Fruit fly (Drosophila melanogaster) whole organism, embryonic: ENCODE data around the gene lectin-33A.

Experiments used
- Bteb2 ChIP-seq: fragments of 200-800 bp; sonication (Bioruptor generic); optimal IDR thresholded peaks from 2 replicates; lab custom pipeline; 2016; ENCODE audit warnings: missing biosample characterization, missing genetic modification characterization
- C15 ChIP-seq: fragments of 200-800 bp; sonication (Bioruptor generic); IDR thresholded peaks from 3 replicates; pipeline ENCODE4 v1.3.6; 2022; ENCODE audit warnings: missing biosample characterization, missing genetic modification characterization
- CG10147 ChIP-seq: fragments of 200-800 bp; sonication (Bioruptor generic); optimal IDR thresholded peaks from 2 replicates; lab custom pipeline; 2019; ENCODE audit warnings: missing biosample characterization, mild to moderate bottlenecking, missing genetic modification characterization, moderate library complexity
- CG11456 ChIP-seq: fragments of 200-800 bp; sonication (Bioruptor generic); IDR thresholded peaks from 3 replicates; pipeline ENCODE4 v1.3.6; 2022; ENCODE audit warnings: missing biosample characterization, missing genetic modification characterization
- CG14860 ChIP-seq: fragments of 200-800 bp; sonication (Bioruptor generic); IDR thresholded peaks from 3 replicates; pipeline ENCODE4 v1.3.6; 2022; ENCODE audit warnings: missing biosample characterization, missing genetic modification characterization; ENCODE audit not compliant: partially characterized antibody
- CG15601 ChIP-seq: fragments of 200-800 bp; sonication (Bioruptor generic); optimal IDR thresholded peaks from 3 replicates; lab custom pipeline; 2019; ENCODE audit warnings: missing biosample characterization, mild to moderate bottlenecking, missing genetic modification characterization, moderate library complexity
- CG17361 ChIP-seq: fragments of 200-800 bp; sonication (Bioruptor generic); IDR thresholded peaks from 3 replicates; pipeline ENCODE4 v1.3.6; 2022; ENCODE audit warnings: missing biosample characterization, missing genetic modification characterization
- CG17612 ChIP-seq: fragments of 200-800 bp; sonication (Bioruptor generic); IDR thresholded peaks from 2 replicates; pipeline ENCODE4 v1.3.6; 2022; ENCODE audit warnings: missing biosample characterization, missing genetic modification characterization
- CG1792 ChIP-seq: fragments of 200-800 bp; sonication (Bioruptor generic); optimal IDR thresholded peaks from 2 replicates; lab custom pipeline; 2016; ENCODE audit warnings: missing biosample characterization, missing genetic modification characterization
- CG2120 ChIP-seq: fragments of 200-800 bp; sonication (Bioruptor generic); optimal IDR thresholded peaks from 3 replicates; lab custom pipeline; 2016; ENCODE audit warnings: missing biosample characterization, missing genetic modification characterization
- CG32532 ChIP-seq: fragments of 200-800 bp; sonication (Bioruptor generic); IDR thresholded peaks from 2 replicates; pipeline ENCODE4 v1.3.6; 2022; ENCODE audit warnings: missing biosample characterization, missing genetic modification characterization
- CG32772 ChIP-seq: fragments of 200-800 bp; sonication (Bioruptor generic); IDR thresholded peaks from 2 replicates; pipeline ENCODE4 v1.3.6; 2022; ENCODE audit warnings: missing biosample characterization, missing genetic modification characterization
- CG3726 ChIP-seq: fragments of 200-800 bp; sonication (Bioruptor generic); IDR thresholded peaks from 3 replicates; pipeline ENCODE4, ENCODE4 v1.3.6; 2022; ENCODE audit warnings: missing biosample characterization, missing genetic modification characterization
- CG6272 ChIP-seq: fragments of 200-800 bp; sonication (Bioruptor generic); IDR thresholded peaks from 2 replicates; pipeline ENCODE4 v1.3.6; 2022; ENCODE audit warnings: missing biosample characterization, missing genetic modification characterization
- CG6683 ChIP-seq: fragments of 200-800 bp; sonication (Bioruptor generic); optimal IDR thresholded peaks from 2 replicates; lab custom pipeline; 2017; ENCODE audit warnings: missing biosample characterization, mild to moderate bottlenecking, missing genetic modification characterization, missing genetic modification reagents
- CG6689 ChIP-seq: fragments of 200-800 bp; sonication (Bioruptor generic); IDR thresholded peaks from 2 replicates; pipeline ENCODE4 v1.3.6; 2022; ENCODE audit warnings: missing biosample characterization, missing genetic modification characterization
- CG7357 ChIP-seq: fragments of 200-800 bp; sonication (Bioruptor generic); IDR thresholded peaks from 3 replicates; pipeline ENCODE4 v1.3.6; 2022; ENCODE audit warnings: missing biosample characterization, missing genetic modification characterization
- CG7963 ChIP-seq: fragments of 200-800 bp; sonication (Bioruptor generic); IDR thresholded peaks from 3 replicates; pipeline ENCODE4 v1.3.6; 2022; ENCODE audit warnings: missing biosample characterization, missing genetic modification characterization; ENCODE audit not compliant: partially characterized antibody
- CG8281 ChIP-seq: fragments of 200-800 bp; sonication (Bioruptor generic); optimal IDR thresholded peaks from 2 replicates; lab custom pipeline; 2018; ENCODE audit warnings: missing biosample characterization, mild to moderate bottlenecking, missing genetic modification characterization, moderate library complexity
- CTCF ChIP-seq: fragments of 200-800 bp; sonication (Bioruptor generic); optimal IDR thresholded peaks from 2 replicates; lab custom pipeline; 2017; ENCODE audit warnings: missing biosample characterization, mild to moderate bottlenecking, missing genetic modification characterization, moderate library complexity
- Camta ChIP-seq: fragments of 200-800 bp; sonication (Bioruptor generic); optimal IDR thresholded peaks from 2 replicates; lab custom pipeline; 2016; ENCODE audit warnings: missing biosample characterization, missing genetic modification characterization
- CoRest ChIP-seq: fragments of 200-800 bp; sonication (Bioruptor generic); optimal IDR thresholded peaks from 3 replicates; lab custom pipeline; 2018; ENCODE audit warnings: missing biosample characterization, mild to moderate bottlenecking, missing genetic modification characterization, moderate library complexity
- Doc3 ChIP-seq: fragments of 200-800 bp; sonication (Bioruptor generic); IDR thresholded peaks from 3 replicates; pipeline ENCODE4 v1.3.6; 2022; ENCODE audit warnings: missing biosample characterization, missing genetic modification characterization; ENCODE audit not compliant: partially characterized antibody
- HLH4C ChIP-seq: fragments of 200-800 bp; sonication (Bioruptor generic); IDR thresholded peaks from 3 replicates; pipeline ENCODE4 v1.3.6; 2022; ENCODE audit warnings: missing biosample characterization, missing genetic modification characterization; ENCODE audit not compliant: partially characterized antibody
- Jarid2 ChIP-seq: fragments of 200-800 bp; sonication (Bioruptor generic); optimal IDR thresholded peaks from 3 replicates; lab custom pipeline; 2017; ENCODE audit warnings: mild to moderate bottlenecking, missing biosample characterization, missing genetic modification reagents, missing genetic modification characterization
- Lhr ChIP-seq: fragments of 200-800 bp; sonication (Bioruptor generic); optimal IDR thresholded peaks from 3 replicates; lab custom pipeline; 2017; ENCODE audit warnings: mild to moderate bottlenecking, missing biosample characterization, missing genetic modification reagents, missing genetic modification characterization
- Mrtf ChIP-seq: fragments of 200-800 bp; sonication (Bioruptor generic); IDR thresholded peaks from 3 replicates; pipeline ENCODE4 v1.3.6; 2022; ENCODE audit warnings: missing biosample characterization, missing genetic modification characterization
- Optix ChIP-seq: fragments of 200-800 bp; sonication (Bioruptor generic); IDR thresholded peaks from 3 replicates; pipeline ENCODE4 v1.3.6; 2022; ENCODE audit warnings: missing biosample characterization, missing genetic modification characterization
- Poxn ChIP-seq: fragments of 200-800 bp; sonication (Bioruptor generic); IDR thresholded peaks from 2 replicates; pipeline ENCODE4 v1.3.6; 2022; ENCODE audit warnings: missing biosample characterization, missing genetic modification characterization
- Rfx ChIP-seq: fragments of 200-800 bp; sonication (Bioruptor generic); IDR thresholded peaks from 2 replicates; pipeline ENCODE4 v1.3.6; 2022; ENCODE audit warnings: missing biosample characterization, missing genetic modification characterization
- Side ChIP-seq: fragments of 200-800 bp; sonication (Bioruptor generic); optimal IDR thresholded peaks from 2 replicates; lab custom pipeline; 2016; ENCODE audit warnings: missing biosample characterization, missing genetic modification characterization
- ab ChIP-seq: fragments of 200-800 bp; sonication (Bioruptor generic); optimal IDR thresholded peaks from 2 replicates; lab custom pipeline; 2016; ENCODE audit warnings: missing biosample characterization, missing genetic modification characterization
- abd-A ChIP-seq: fragments of 200-800 bp; sonication (Bioruptor generic); optimal IDR thresholded peaks from 3 replicates; lab custom pipeline; 2019; ENCODE audit warnings: missing biosample characterization, mild to moderate bottlenecking, missing genetic modification characterization, moderate library complexity
- ase ChIP-seq: fragments of 200-800 bp; sonication (Bioruptor generic); IDR thresholded peaks from 3 replicates; pipeline ENCODE4 v1.3.6; 2022; ENCODE audit warnings: missing biosample characterization, missing genetic modification characterization
- btn ChIP-seq: fragments of 200-800 bp; sonication (Bioruptor generic); optimal IDR thresholded peaks from 2 replicates; lab custom pipeline; 2016; ENCODE audit warnings: missing biosample characterization, missing genetic modification characterization
- chif ChIP-seq, 2 experiments: fragments of 200-800 bp; sonication (Bioruptor generic); optimal IDR thresholded peaks; 3 replicates each; lab custom pipeline; 2016; ENCODE audit warnings: missing biosample characterization in 2 of 2, missing genetic modification characterization in 2 of 2
- ci ChIP-seq: fragments of 200-800 bp; sonication (Bioruptor generic); IDR thresholded peaks from 3 replicates; pipeline ENCODE4 v1.3.6; 2022; ENCODE audit warnings: missing biosample characterization, missing genetic modification characterization
- crol ChIP-seq: fragments of 200-800 bp; sonication (Bioruptor generic); IDR thresholded peaks from 2 replicates; pipeline ENCODE4 v1.3.6; 2022; ENCODE audit warnings: missing biosample characterization, missing genetic modification characterization
- esg ChIP-seq: fragments of 200-800 bp; sonication (Bioruptor generic); conservative IDR thresholded peaks from 2 replicates; pipeline ENCODE4 v1.3.6; 2022; ENCODE audit warnings: missing biosample characterization, missing genetic modification characterization
- grn ChIP-seq: fragments of 200-800 bp; sonication (Bioruptor generic); optimal IDR thresholded peaks from 3 replicates; lab custom pipeline; 2017; ENCODE audit warnings: missing biosample characterization, missing genetic modification characterization
- h ChIP-seq: fragments of >200 bp; optimal IDR thresholded peaks from 2 replicates; lab custom pipeline; 2017
- ham ChIP-seq: fragments of 200-800 bp; sonication (Bioruptor generic); IDR thresholded peaks from 2 replicates; pipeline ENCODE4 v1.3.6; 2022; ENCODE audit warnings: missing biosample characterization, missing genetic modification characterization
- jing ChIP-seq: fragments of 200-800 bp; sonication (Bioruptor generic); optimal IDR thresholded peaks from 2 replicates; lab custom pipeline; 2018; ENCODE audit warnings: missing biosample characterization, mild to moderate bottlenecking, missing genetic modification characterization
- lilli ChIP-seq: fragments of 200-800 bp; sonication (Bioruptor generic); optimal IDR thresholded peaks from 3 replicates; lab custom pipeline; 2016; ENCODE audit warnings: missing biosample characterization, missing genetic modification characterization
- lov ChIP-seq, 2 experiments: fragments of 200-800 bp in 1 of 2; fragments of >200 bp in 1 of 2; sonication (Bioruptor generic) in 1 of 2; IDR thresholded peaks in 1 of 2; optimal IDR thresholded peaks in 1 of 2; 2 replicates in 1 of 2; 3 replicates in 1 of 2; pipeline versions ENCODE4 v1.3.6 to Lab custom; 2017 to 2022; ENCODE audit warnings: missing biosample characterization in 1 of 2, missing genetic modification characterization in 1 of 2
- nmo ChIP-seq: fragments of 200-800 bp; sonication (Bioruptor generic); optimal IDR thresholded peaks from 2 replicates; lab custom pipeline; 2018; ENCODE audit warnings: missing biosample characterization, mild to moderate bottlenecking, missing genetic modification characterization, moderate library complexity
- pan ChIP-seq, 4 experiments: fragments of >200 bp in 3 of 4; fragments of 200-800 bp in 1 of 4; sonication (Bioruptor generic) in 1 of 4; optimal IDR thresholded peaks in 3 of 4; IDR thresholded peaks in 1 of 4; 2 replicates each; pipeline versions ENCODE4 v1.3.6 to Lab custom; 2017 to 2022; ENCODE audit warnings: missing biosample characterization in 2 of 4, missing genetic modification characterization in 2 of 4, mixed read lengths in 1 of 4
- usp ChIP-seq: fragments of >200 bp; optimal IDR thresholded peaks from 2 replicates; lab custom pipeline; 2017; ENCODE audit warnings: missing biosample characterization, missing genetic modification characterization
- wor ChIP-seq: fragments of 200-800 bp; sonication (Bioruptor generic); IDR thresholded peaks from 2 replicates; pipeline ENCODE4 v1.3.6; 2022; ENCODE audit warnings: missing biosample characterization, missing genetic modification characterization
- z ChIP-seq: fragments of 200-800 bp; sonication (Bioruptor generic); IDR thresholded peaks from 3 replicates; pipeline ENCODE4 v1.3.6; 2022; ENCODE audit warnings: missing biosample characterization, missing genetic modification characterization

Gene lectin-33A

DNA sequence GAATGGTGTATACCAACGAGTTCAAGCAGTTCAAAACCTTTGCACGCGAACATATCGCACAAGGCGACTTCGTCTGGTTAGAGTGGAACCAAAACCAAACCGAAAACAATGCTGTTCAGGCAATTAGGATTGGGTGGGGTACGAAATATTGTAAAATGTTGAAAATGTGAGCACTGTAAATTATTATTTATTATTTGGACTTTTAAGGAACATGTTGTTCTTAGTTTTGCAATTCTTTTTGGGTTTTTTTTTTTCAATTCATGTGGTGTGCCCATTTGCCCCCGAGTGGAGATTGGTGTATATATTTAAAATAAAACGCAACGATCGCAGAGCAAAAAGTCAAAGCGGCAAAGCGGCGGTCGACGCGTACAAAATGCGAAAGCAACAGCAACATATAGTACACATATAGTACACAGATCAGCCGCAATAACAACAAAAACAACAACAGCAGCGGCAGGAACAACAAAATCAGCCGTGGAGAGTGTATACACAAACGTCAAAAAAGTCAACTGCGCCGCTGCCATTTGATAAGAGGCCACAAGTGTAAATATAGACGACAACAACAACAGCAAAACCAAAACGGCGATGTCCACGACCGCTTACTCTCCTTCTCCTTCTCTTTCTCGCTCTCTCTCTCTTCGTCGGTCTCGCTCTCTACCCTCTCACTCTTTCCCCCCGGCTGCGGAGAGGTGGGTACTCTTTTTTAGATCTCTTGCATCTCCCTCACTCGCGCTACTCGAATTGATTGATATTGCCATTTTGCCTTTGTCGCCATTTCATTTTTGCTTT is 43.0 kb downstream of the lectin-33A start (continued):
- peak; percentile 63 for TF ChIP-seq lilli
- no peak for TF ChIP-seq abd-A
- peak; percentile 7 for TF ChIP-seq CG8281 (tag; lab: Kevin White, UChicago)
- TF ChIP-seq CG1792 (GFP tag; lab: Kevin White, UChicago), result no peak
- no peak for TF ChIP-seq CG32772 (GFP tag; lab: Robert Waterston, UW)
- peak; percentile 45 for TF ChIP-seq CG10147 (GFP tag; lab: Kevin White, UChicago)
- no peak for TF ChIP-seq CG3726 (GFP tag; lab: Robert Waterston, UW)
- TF ChIP-seq Bteb2, result no peak
- no peak for TF ChIP-seq ab (GFP tag; lab: Kevin White, UChicago)
- no peak for TF ChIP-seq ase (GFP tag; lab: Robert Waterston, UW)
- TF ChIP-seq btn, result no peak
- TF ChIP-seq crol (GFP tag; lab: Robert Waterston, UW), result peak; percentile 93
- no peak for TF ChIP-seq CG17361 (GFP tag; lab: Robert Waterston, UW)
- no peak for TF ChIP-seq Mrtf (GFP tag; lab: Robert Waterston, UW)
- TF ChIP-seq Rfx (GFP tag; lab: Robert Waterston, UW), result peak; percentile 39; the same call in 1 of the 2 replicates
- TF ChIP-seq esg, result no peak
- TF ChIP-seq CG7963 (GFP tag; lab: Robert Waterston, UW), result no peak
- TF ChIP-seq CoRest (tag; lab: Kevin White, UChicago), result peak; percentile 12
- no peak for TF ChIP-seq z
- no peak for TF ChIP-seq CG11456
- TF ChIP-seq wor (GFP tag; lab: Robert Waterston, UW), result no peak
- TF ChIP-seq nmo, result no peak
- TF ChIP-seq HLH4C, result no peak
- TF ChIP-seq lov (optimal IDR thresholded peaks at IDR 0.05; lab: Kevin White, UChicago), result no peak
- TF ChIP-seq lov (GFP tag; IDR thresholded peaks at IDR 0.05; lab: Robert Waterston, UW), result no peak
- peak; percentile 22 for TF ChIP-seq CG6683 (GFP tag; lab: Kevin White, UChicago)
- TF ChIP-seq Lhr (GFP tag; lab: Kevin White, UChicago), result peak; percentile 8
- peak; percentile 78 for TF ChIP-seq CG2120 (GFP tag; lab: Kevin White, UChicago)
- TF ChIP-seq usp (GFP tag; lab: Kevin White, UChicago), result no peak
- no peak for TF ChIP-seq Jarid2
- no peak for TF ChIP-seq Optix (GFP tag; lab: Robert Waterston, UW)
- TF ChIP-seq CG7357 (GFP tag; lab: Robert Waterston, UW), result no peak
- peak; percentile 58 for TF ChIP-seq grn (GFP tag; lab: Kevin White, UChicago)
- no peak; the same call in 1 of the 2 replicates for TF ChIP-seq CG6272 (GFP tag; lab: Robert Waterston, UW)
- no peak for TF ChIP-seq CG17612
- TF ChIP-seq Doc3 (GFP tag; lab: Robert Waterston, UW), result no peak
- no peak for TF ChIP-seq Poxn
- no peak for TF ChIP-seq pan (optimal IDR thresholded peaks at IDR 0.05; lab: Kevin White, UChicago)
- TF ChIP-seq pan (GFP tag; optimal IDR thresholded peaks at IDR 0.05 in 1 of 2, IDR thresholded peaks at IDR 0.05 in 1 of 2), result peak in 1 of 2 experiments; percentile 14
- no peak for TF ChIP-seq Camta
- TF ChIP-seq CG32532 (GFP tag; lab: Robert Waterston, UW), result peak; percentile 40; the same call in 1 of the 2 replicates
- no peak for TF ChIP-seq jing (GFP tag; lab: Kevin White, UChicago)
- TF ChIP-seq chif (GFP tag; optimal IDR thresholded peaks at IDR 0.05; lab: Kevin White, UChicago), result no peak
- TF ChIP-seq ham (GFP tag; lab: Robert Waterston, UW), result no peak
- peak; percentile 19 for TF ChIP-seq CTCF (GFP tag; lab: Kevin White, UChicago)
- peak; percentile 43 for TF ChIP-seq Side (GFP tag; lab: Kevin White, UChicago)
- TF ChIP-seq h (lab: Kevin White, UChicago), result no peak
- TF ChIP-seq CG15601 (tag; lab: Kevin White, UChicago), result peak; percentile 44
- TF ChIP-seq C15 (GFP tag; lab: Robert Waterston, UW), result no peak
- TF ChIP-seq CG6689 (GFP tag; lab: Robert Waterston, UW), result no peak; the same call in 1 of the 2 replicates
- no peak for TF ChIP-seq CG14860 (GFP tag; lab: Robert Waterston, UW)
- TF ChIP-seq ci, result peak; percentile 53; the same call in 1 of the 3 replicates
